Worm (Caenorhabditis elegans) whole organism, mixed stage, embryonic: ENCODE measurements around the gene timp-1.
A peak's percentile ranks its signal among the peaks of the same experiment; 100 is the strongest.

Experiments used
- bed-3 ChIP-seq: fragments of 200-800 bp; sonication (Bioruptor generic); optimal IDR thresholded peaks from 3 replicates; lab custom pipeline; 2018; ENCODE audit warnings: mild to moderate bottlenecking, missing genetic modification characterization, moderate library complexity, missing compliant biosample characterization
- blmp-1 ChIP-seq: fragments of 150-350 bp; optimal IDR thresholded peaks from 2 replicates; lab custom pipeline; 2014; ENCODE audit warnings: missing biosample characterization, missing genetic modification characterization
- ceh-39 ChIP-seq: fragments of 150-350 bp; optimal IDR thresholded peaks from 2 replicates; lab custom pipeline; 2014; ENCODE audit warnings: missing biosample characterization, missing genetic modification characterization
- ceh-43 ChIP-seq: fragments of 200-800 bp; sonication (Bioruptor generic); optimal IDR thresholded peaks from 2 replicates; lab custom pipeline; 2018; ENCODE audit warnings: mild to moderate bottlenecking, missing genetic modification characterization, moderate library complexity, missing compliant biosample characterization
- ceh-83 ChIP-seq: fragments of 200-800 bp; sonication (Bioruptor generic); optimal IDR thresholded peaks from 2 replicates; lab custom pipeline; 2018; ENCODE audit warnings: mild to moderate bottlenecking, missing genetic modification characterization, missing compliant biosample characterization
- ces-1 ChIP-seq: fragments of 150-350 bp; optimal IDR thresholded peaks from 2 replicates; lab custom pipeline; 2014; ENCODE audit warnings: missing biosample characterization, missing genetic modification reagents, missing genetic modification characterization
- cnd-1 ChIP-seq: fragments of 200-800 bp; sonication (Bioruptor generic); optimal IDR thresholded peaks from 2 replicates; lab custom pipeline; 2018; ENCODE audit warnings: mild to moderate bottlenecking, missing genetic modification characterization, missing compliant biosample characterization
- drap-1 ChIP-seq: fragments of 200-800 bp; sonication (Bioruptor generic); optimal IDR thresholded peaks from 3 replicates; lab custom pipeline; 2018; ENCODE audit warnings: mild to moderate bottlenecking, missing genetic modification characterization, missing compliant biosample characterization
- elt-1 ChIP-seq: sonication (generic microtip); optimal IDR thresholded peaks from 2 replicates; lab custom pipeline; 2017; ENCODE audit warnings: missing genetic modification characterization, mild to moderate bottlenecking, missing compliant biosample characterization, antibody characterized with exemption, moderate library complexity, borderline replicate concordance; ENCODE audit not compliant: insufficient read depth
- elt-3 ChIP-seq: fragments of 150-350 bp; optimal IDR thresholded peaks from 2 replicates; lab custom pipeline; 2014; ENCODE audit warnings: missing biosample characterization, missing genetic modification characterization
- flh-1 ChIP-seq: fragments of 200-800 bp; sonication (Bioruptor generic); optimal IDR thresholded peaks from 2 replicates; lab custom pipeline; 2018; ENCODE audit warnings: mild to moderate bottlenecking, missing genetic modification characterization, moderate library complexity, missing compliant biosample characterization
- ham-2 ChIP-seq: fragments of 200-800 bp; sonication (Bioruptor generic); optimal IDR thresholded peaks from 2 replicates; lab custom pipeline; 2018; ENCODE audit warnings: mild to moderate bottlenecking, missing genetic modification characterization, missing compliant biosample characterization
- hlh-1 ChIP-seq: fragments of 150-350 bp; optimal IDR thresholded peaks from 2 replicates; lab custom pipeline; 2014; ENCODE audit warnings: missing biosample characterization, missing genetic modification reagents, missing genetic modification characterization
- lin-13 ChIP-seq: fragments of 150-350 bp; optimal IDR thresholded peaks from 2 replicates; lab custom pipeline; 2014; ENCODE audit warnings: missing biosample characterization, missing genetic modification characterization
- lin-32 ChIP-seq: fragments of 200-800 bp; sonication (Bioruptor generic); optimal IDR thresholded peaks from 2 replicates; lab custom pipeline; 2018; ENCODE audit warnings: mild to moderate bottlenecking, missing genetic modification characterization, missing compliant biosample characterization
- lsy-2 ChIP-seq: fragments of 150-350 bp; optimal IDR thresholded peaks from 2 replicates; lab custom pipeline; 2014; ENCODE audit warnings: missing biosample characterization, missing genetic modification characterization
- mep-1 ChIP-seq: fragments of 150-350 bp; optimal IDR thresholded peaks from 2 replicates; lab custom pipeline; 2017; ENCODE audit warnings: missing biosample characterization, missing genetic modification reagents, missing genetic modification characterization, inconsistent platforms
- mls-2 ChIP-seq: sonication (generic microtip); optimal IDR thresholded peaks from 2 replicates; lab custom pipeline; 2016; ENCODE audit warnings: mild to moderate bottlenecking, missing genetic modification characterization, moderate library complexity, missing compliant biosample characterization
- nhr-12 ChIP-seq: fragments of 150-350 bp; optimal IDR thresholded peaks from 2 replicates; lab custom pipeline; 2014; ENCODE audit warnings: missing biosample characterization, missing genetic modification characterization
- nhr-2 ChIP-seq: fragments of 150-350 bp; optimal IDR thresholded peaks from 2 replicates; lab custom pipeline; 2014; ENCODE audit warnings: missing biosample characterization, missing genetic modification characterization
- nhr-28 ChIP-seq: fragments of 150-350 bp; optimal IDR thresholded peaks from 2 replicates; lab custom pipeline; 2014; ENCODE audit warnings: missing biosample characterization, missing genetic modification characterization
- nhr-76 ChIP-seq: sonication (generic microtip); optimal IDR thresholded peaks from 2 replicates; lab custom pipeline; 2017; ENCODE audit warnings: missing biosample characterization, missing genetic modification characterization
- pha-4 ChIP-seq: fragments of 150-350 bp; optimal IDR thresholded peaks from 2 replicates; lab custom pipeline; 2018; ENCODE audit warnings: missing biosample characterization, missing genetic modification reagents, missing genetic modification characterization
- sem-2 ChIP-seq: fragments of 200-800 bp; sonication (Bioruptor generic); optimal IDR thresholded peaks from 2 replicates; lab custom pipeline; 2018; ENCODE audit warnings: mild to moderate bottlenecking, missing genetic modification characterization, missing compliant biosample characterization
- snpc-4 ChIP-seq: fragments of 150-350 bp; optimal IDR thresholded peaks from 2 replicates; lab custom pipeline; 2014; ENCODE audit warnings: missing biosample characterization, missing genetic modification characterization
- sptf-1 ChIP-seq: sonication (generic microtip); optimal IDR thresholded peaks from 2 replicates; lab custom pipeline; 2017; ENCODE audit warnings: mild to moderate bottlenecking, missing genetic modification characterization, moderate library complexity, missing compliant biosample characterization
- tbx-8 ChIP-seq: fragments of 200-800 bp; sonication (Bioruptor generic); optimal IDR thresholded peaks from 2 replicates; lab custom pipeline; 2018; ENCODE audit warnings: mild to moderate bottlenecking, missing genetic modification characterization, moderate library complexity, missing compliant biosample characterization
- unc-120 ChIP-seq: sonication (generic microtip); optimal IDR thresholded peaks from 2 replicates; lab custom pipeline; 2017; ENCODE audit warnings: missing genetic modification characterization, missing compliant biosample characterization; ENCODE audit not compliant: poor library complexity, severe bottlenecking
- unc-39 ChIP-seq: fragments of 150-350 bp; optimal IDR thresholded peaks from 2 replicates; lab custom pipeline; 2014; ENCODE audit warnings: missing biosample characterization, missing genetic modification characterization
- unc-62 ChIP-seq: fragments of 150-350 bp; optimal IDR thresholded peaks from 2 replicates; lab custom pipeline; 2014; ENCODE audit warnings: missing biosample characterization, missing genetic modification reagents, missing genetic modification characterization
- zip-8 ChIP-seq: fragments of 150-350 bp; optimal IDR thresholded peaks from 2 replicates; lab custom pipeline; 2014; ENCODE audit warnings: missing biosample characterization, missing genetic modification characterization
- ztf-11 ChIP-seq: fragments of 150-350 bp; optimal IDR thresholded peaks from 2 replicates; lab custom pipeline; 2014; ENCODE audit warnings: missing biosample characterization, missing genetic modification characterization

The timp-1 gene

ce11 chrV:8206931-8207330 is at the start of gene timp-1:
Gene timp-1, plus strand, starts transcription at chrV:8207235.
- TF ChIP-seq sem-2 (GFP tag; lab: Kevin White, UChicago) (no peak), zip-8 (peak; percentile 67)

- no peak for TF ChIP-seq lin-32 (GFP tag; lab: Kevin White, UChicago)
- no peak for TF ChIP-seq lin-13 (tag; lab: Kevin White, UChicago)
- no peak for TF ChIP-seq nhr-76
- no peak for TF ChIP-seq blmp-1 (tag; lab: Kevin White, UChicago)
- TF ChIP-seq lsy-2: no peak
- no peak for TF ChIP-seq nhr-2 (tag; lab: Kevin White, UChicago)
- TF ChIP-seq nhr-12 (tag; lab: Kevin White, UChicago): no peak
- no peak for TF ChIP-seq unc-62 (GFP tag; lab: Kevin White, UChicago)
- no peak for TF ChIP-seq bed-3 (GFP tag; lab: Kevin White, UChicago)
- no peak for TF ChIP-seq elt-3
- no peak for TF ChIP-seq tbx-8 (GFP tag; lab: Kevin White, UChicago)
- no peak for TF ChIP-seq hlh-1 (tag; lab: Kevin White, UChicago)
- TF ChIP-seq ceh-43: no peak
- TF ChIP-seq drap-1 (GFP tag; lab: Kevin White, UChicago): no peak
- TF ChIP-seq pha-4 (tag; lab: Kevin White, UChicago): no peak
- TF ChIP-seq sptf-1 (tag; lab: Kevin White, UChicago): no peak
- TF ChIP-seq snpc-4 (tag; lab: Kevin White, UChicago): no peak
These were observed 49.6 kb upstream of the timp-1 start, which contains the start of gene sul-2 for ce11 chrV:8157446-8157845. Gene sul-2, plus strand, starts transcription at chrV:8157746.

ce11 chrV:8159629-8160028 is 47.4 kb upstream of the timp-1 start, which contains the start of gene F20D6.6:
Gene F20D6.6, plus strand, starts transcription at chrV:8159929.
- no peak for TF ChIP-seq hlh-1 (tag; lab: Kevin White, UChicago)
- no peak for TF ChIP-seq ces-1
- TF ChIP-seq zip-8: no peak
- TF ChIP-seq pha-4 (tag; lab: Kevin White, UChicago): no peak
- no peak for TF ChIP-seq drap-1 (GFP tag; lab: Kevin White, UChicago)
- no peak for TF ChIP-seq ham-2 (GFP tag; lab: Kevin White, UChicago)
- no peak for TF ChIP-seq nhr-2 (tag; lab: Kevin White, UChicago)
- no peak for TF ChIP-seq ceh-83 (GFP tag; lab: Kevin White, UChicago)
- TF ChIP-seq nhr-28 (tag; lab: Kevin White, UChicago): no peak
- TF ChIP-seq sptf-1 (tag; lab: Kevin White, UChicago): no peak
- no peak for TF ChIP-seq unc-120 (tag; lab: Kevin White, UChicago)
- no peak for TF ChIP-seq snpc-4 (tag; lab: Kevin White, UChicago)
- no peak for TF ChIP-seq nhr-12 (tag; lab: Kevin White, UChicago)
- TF ChIP-seq bed-3 (GFP tag; lab: Kevin White, UChicago): no peak

- TF ChIP-seq ceh-83 (GFP tag; lab: Kevin White, UChicago) (no peak), ztf-11 (no peak), sptf-1 (tag; lab: Kevin White, UChicago) (no peak), unc-62 (GFP tag; lab: Kevin White, UChicago) (no peak)
These were observed 45.3 kb upstream of the timp-1 start, which contains the start of gene F20D6.5 for ce11 chrV:8161699-8162098. Gene F20D6.5, plus strand, starts transcription at chrV:8161957.

- TF ChIP-seq pha-4 (tag; lab: Kevin White, UChicago) (no peak), nhr-2 (tag; lab: Kevin White, UChicago) (no peak), drap-1 (GFP tag; lab: Kevin White, UChicago) (no peak), elt-1 (tag; lab: Kevin White, UChicago) (no peak), unc-120 (tag; lab: Kevin White, UChicago) (no peak), blmp-1 (tag; lab: Kevin White, UChicago) (no peak), flh-1 (no peak), tbx-8 (GFP tag; lab: Kevin White, UChicago) (no peak), mls-2 (no peak), sptf-1 (tag; lab: Kevin White, UChicago) (no peak), ceh-39 (tag; lab: Kevin White, UChicago) (no peak), cnd-1 (tag; lab: Kevin White, UChicago) (no peak), nhr-28 (tag; lab: Kevin White, UChicago) (no peak), ham-2 (GFP tag; lab: Kevin White, UChicago) (no peak), unc-62 (GFP tag; lab: Kevin White, UChicago) (no peak), mep-1 (no peak), ztf-11 (no peak), unc-39 (tag; lab: Kevin White, UChicago) (no peak), nhr-12 (tag; lab: Kevin White, UChicago) (no peak), ceh-43 (no peak)
These were observed 43.8 kb upstream of the timp-1 start for ce11 chrV:8163199-8163598.
